Worm (Caenorhabditis elegans) whole organism, L2 larva: ENCODE results near the gene abhd-5.1.

ENCODE experiments used
- C34F6.9 ChIP-seq: fragments of 150-350 bp; optimal IDR thresholded peaks from 2 replicates; lab custom pipeline; 2014; ENCODE audit warnings: missing biosample characterization, missing genetic modification characterization
- F13H6.1 ChIP-seq: sonication (generic microtip); optimal IDR thresholded peaks from 2 replicates; lab custom pipeline; 2016; ENCODE audit warnings: missing genetic modification characterization, missing compliant biosample characterization
- Y55F3AM.14 ChIP-seq: fragments of 200-800 bp; sonication (Bioruptor generic); optimal IDR thresholded peaks from 2 replicates; lab custom pipeline; 2018; ENCODE audit warnings: mild to moderate bottlenecking, missing genetic modification characterization, missing compliant biosample characterization
- ZK546.5 ChIP-seq: sonication (generic microtip); optimal IDR thresholded peaks from 2 replicates; lab custom pipeline; 2017; ENCODE audit warnings: missing biosample characterization, missing genetic modification characterization
- alr-1 ChIP-seq: fragments of 150-350 bp; optimal IDR thresholded peaks from 2 replicates; lab custom pipeline; 2014; ENCODE audit warnings: missing biosample characterization, missing genetic modification characterization
- aly-2 ChIP-seq: fragments of 150-350 bp; optimal IDR thresholded peaks from 2 replicates; lab custom pipeline; 2014; ENCODE audit warnings: missing biosample characterization, missing genetic modification characterization
- ama-1 ChIP-seq: fragments of 150-350 bp; optimal IDR thresholded peaks from 2 replicates; lab custom pipeline; 2018; ENCODE audit warnings: inconsistent platforms
- blmp-1 ChIP-seq: sonication (generic microtip); optimal IDR thresholded peaks from 2 replicates; lab custom pipeline; 2017; ENCODE audit warnings: missing genetic modification characterization, mild to moderate bottlenecking, missing compliant biosample characterization, antibody characterized with exemption, moderate library complexity; ENCODE audit not compliant: insufficient read depth
- ceh-16 ChIP-seq: fragments of 150-350 bp; optimal IDR thresholded peaks from 2 replicates; lab custom pipeline; 2014; ENCODE audit warnings: missing biosample characterization, missing genetic modification characterization
- ceh-82 ChIP-seq: fragments of 150-350 bp; optimal IDR thresholded peaks from 2 replicates; lab custom pipeline; 2014; ENCODE audit warnings: missing biosample characterization, missing genetic modification characterization
- dmd-4 ChIP-seq: sonication (generic microtip); optimal IDR thresholded peaks from 2 replicates; lab custom pipeline; 2017; ENCODE audit warnings: missing biosample characterization, missing genetic modification characterization
- egl-27 ChIP-seq: sonication (generic microtip); optimal IDR thresholded peaks from 3 replicates; lab custom pipeline; 2017; ENCODE audit warnings: missing biosample characterization, missing genetic modification reagents, missing genetic modification characterization
- elt-1 ChIP-seq: fragments of 150-350 bp; optimal IDR thresholded peaks from 2 replicates; lab custom pipeline; 2014; ENCODE audit warnings: missing biosample characterization, missing genetic modification characterization
- elt-3 ChIP-seq: sonication (generic microtip); optimal IDR thresholded peaks from 2 replicates; lab custom pipeline; 2017; ENCODE audit warnings: missing biosample characterization, missing genetic modification characterization
- fos-1 ChIP-seq: fragments of 150-350 bp; optimal IDR thresholded peaks from 2 replicates; lab custom pipeline; 2014; ENCODE audit warnings: missing biosample characterization, missing genetic modification characterization
- gmeb-1 ChIP-seq: fragments of 150-350 bp; optimal IDR thresholded peaks from 2 replicates; lab custom pipeline; 2014; ENCODE audit warnings: missing biosample characterization, missing genetic modification characterization
- lin-11 ChIP-seq: fragments of 150-350 bp; sonication (generic microtip); optimal IDR thresholded peaks from 2 replicates; lab custom pipeline; 2014; ENCODE audit warnings: missing biosample characterization, missing genetic modification characterization, inconsistent platforms, mixed read lengths
- lin-13 ChIP-seq: fragments of 150-350 bp; optimal IDR thresholded peaks from 2 replicates; lab custom pipeline; 2014; ENCODE audit warnings: missing biosample characterization, missing genetic modification reagents, missing genetic modification characterization
- lin-39 ChIP-seq: fragments of 150-350 bp; optimal IDR thresholded peaks from 2 replicates; lab custom pipeline; 2014; ENCODE audit warnings: missing biosample characterization, missing genetic modification reagents, missing genetic modification characterization
- lsy-2 ChIP-seq, 2 experiments: fragments of 150-350 bp in 1 of 2; sonication (generic microtip) in 1 of 2; optimal IDR thresholded peaks; 2 replicates each; lab custom pipeline; 2014 to 2017; ENCODE audit warnings: missing biosample characterization in 2 of 2, missing genetic modification characterization in 2 of 2
- mab-5 ChIP-seq: fragments of 150-350 bp; optimal IDR thresholded peaks from 2 replicates; lab custom pipeline; 2014; ENCODE audit warnings: missing biosample characterization, missing genetic modification characterization
- mbf-1 ChIP-seq: sonication (generic microtip); optimal IDR thresholded peaks from 2 replicates; lab custom pipeline; 2017; ENCODE audit warnings: missing biosample characterization, missing genetic modification characterization
- mdl-1 ChIP-seq, 2 experiments: fragments of 150-350 bp in 1 of 2; sonication (generic microtip) in 1 of 2; optimal IDR thresholded peaks; 2 replicates each; lab custom pipeline; 2017; ENCODE audit warnings: missing biosample characterization in 2 of 2, missing genetic modification characterization in 2 of 2
- nhr-10 ChIP-seq: sonication (generic microtip); optimal IDR thresholded peaks from 2 replicates; lab custom pipeline; 2017; ENCODE audit warnings: missing biosample characterization, missing genetic modification characterization
- nhr-11 ChIP-seq: fragments of 150-350 bp; optimal IDR thresholded peaks from 2 replicates; lab custom pipeline; 2014; ENCODE audit warnings: missing biosample characterization, missing genetic modification characterization
- nhr-12 ChIP-seq: fragments of 150-350 bp; optimal IDR thresholded peaks from 2 replicates; lab custom pipeline; 2014; ENCODE audit warnings: missing biosample characterization, missing genetic modification characterization
- nhr-21 ChIP-seq: fragments of 150-350 bp; optimal IDR thresholded peaks from 2 replicates; lab custom pipeline; 2014; ENCODE audit warnings: missing biosample characterization, missing genetic modification characterization
- nhr-237 ChIP-seq: fragments of 150-350 bp; optimal IDR thresholded peaks from 2 replicates; lab custom pipeline; 2014; ENCODE audit warnings: missing biosample characterization, missing genetic modification characterization
- nhr-6 ChIP-seq: fragments of 150-350 bp; optimal IDR thresholded peaks from 2 replicates; lab custom pipeline; 2014; ENCODE audit warnings: missing biosample characterization, missing genetic modification characterization
- nhr-77 ChIP-seq: fragments of 150-350 bp; optimal IDR thresholded peaks from 2 replicates; lab custom pipeline; 2014; ENCODE audit warnings: missing biosample characterization, missing genetic modification characterization
- peb-1 ChIP-seq: fragments of 150-350 bp; optimal IDR thresholded peaks from 2 replicates; lab custom pipeline; 2014; ENCODE audit warnings: missing biosample characterization, missing genetic modification characterization
- sem-4 ChIP-seq: fragments of 150-350 bp; optimal IDR thresholded peaks from 2 replicates; lab custom pipeline; 2014; ENCODE audit warnings: missing biosample characterization, missing genetic modification reagents, missing genetic modification characterization
- skn-1 ChIP-seq: sonication (generic microtip); optimal IDR thresholded peaks from 2 replicates; lab custom pipeline; 2017; ENCODE audit warnings: missing biosample characterization, missing genetic modification characterization
- unc-39 ChIP-seq: fragments of 150-350 bp; optimal IDR thresholded peaks from 2 replicates; lab custom pipeline; 2014; ENCODE audit warnings: missing biosample characterization, missing genetic modification characterization
- unc-55 ChIP-seq: fragments of 150-350 bp; sonication (generic microtip); optimal IDR thresholded peaks from 3 replicates; lab custom pipeline; 2014; ENCODE audit warnings: missing biosample characterization, missing genetic modification reagents, missing genetic modification characterization
- unc-62 ChIP-seq: fragments of 150-350 bp; optimal IDR thresholded peaks from 2 replicates; lab custom pipeline; 2014; ENCODE audit warnings: missing biosample characterization, missing genetic modification reagents, missing genetic modification characterization
- zag-1 ChIP-seq: fragments of 150-350 bp; optimal IDR thresholded peaks from 2 replicates; lab custom pipeline; 2014; ENCODE audit warnings: missing biosample characterization, missing genetic modification characterization
- ztf-1 ChIP-seq: fragments of 200-800 bp; sonication (Bioruptor generic); conservative IDR thresholded peaks from 2 replicates; pipeline ENCODE4 v1.3.6; 2022; ENCODE audit warnings: missing genetic modification characterization, missing compliant biosample characterization
- ztf-11 ChIP-seq: sonication (generic microtip); optimal IDR thresholded peaks from 2 replicates; lab custom pipeline; 2017; ENCODE audit warnings: missing biosample characterization, missing genetic modification characterization

abhd-5.1 gene

ce11 chrV:4826710-4827380, 20.6 kb upstream of the abhd-5.1 start, which contains the start of the genes hsp-6 and C37H5.5 (continued):
- TF ChIP-seq mab-5 = peak; percentile 39
- no peak for TF ChIP-seq aly-2

- TF ChIP-seq blmp-1 (tag; lab: Kevin White, UChicago) (no peak), aly-2 (no peak), nhr-11 (tag; lab: Kevin White, UChicago) (no peak), nhr-10 (tag; lab: Kevin White, UChicago) (no peak), nhr-21 (tag; lab: Kevin White, UChicago) (no peak), nhr-77 (tag; lab: Kevin White, UChicago) (no peak), peb-1 (no peak), C34F6.9 (tag; lab: Kevin White, UChicago) (no peak), Y55F3AM.14 (no peak)
Observed at ce11 chrV:4834277-4834676, 13.2 kb upstream of the abhd-5.1 start, which contains the start of gene C37H5.14. C37H5.14 (minus strand) TSS chrV:4834377.

ce11 chrV:4839913-4840312, 7.5 kb upstream of the abhd-5.1 start, which contains the start of gene nas-9:
nas-9 (minus strand) TSS chrV:4840013.
- TF ChIP-seq lin-39 (tag; lab: Kevin White, UChicago) (no peak), lsy-2 (tag; optimal IDR thresholded peaks at IDR 0.05; lab: Kevin White, UChicago) (no peak), dmd-4 (no peak), gmeb-1 (tag; lab: Kevin White, UChicago) (no peak)

ce11 chrV:4841179-4841578, 6.3 kb upstream of the abhd-5.1 start, which contains the start of gene cwp-1:
cwp-1 (minus strand) TSS chrV:4841279.
- TF ChIP-seq mdl-1 (tag; optimal IDR thresholded peaks at IDR 0.05; lab: Kevin White, UChicago) = no peak
- no peak for TF ChIP-seq lsy-2 (tag; optimal IDR thresholded peaks at IDR 0.05; lab: Kevin White, UChicago)
- no peak for TF ChIP-seq egl-27 (tag; lab: Kevin White, UChicago)
- TF ChIP-seq peb-1 = no peak
- TF ChIP-seq unc-39 (tag; lab: Kevin White, UChicago) = no peak
- TF ChIP-seq ztf-1 (GFP tag; lab: Robert Waterston, UW) = no peak
- TF ChIP-seq mbf-1 (tag; lab: Kevin White, UChicago) = no peak
- TF ChIP-seq lin-13 = no peak
- no peak for TF ChIP-seq nhr-12 (tag; lab: Kevin White, UChicago)
- TF ChIP-seq fos-1 (tag; lab: Kevin White, UChicago) = no peak
- TF ChIP-seq ZK546.5 (tag; lab: Kevin White, UChicago) = no peak
- no peak for TF ChIP-seq unc-55 (GFP tag; lab: Kevin White, UChicago)
- no peak for TF ChIP-seq sem-4 (tag; lab: Kevin White, UChicago)
- no peak for TF ChIP-seq alr-1
- TF ChIP-seq aly-2 = no peak
- TF ChIP-seq lin-39 (tag; lab: Kevin White, UChicago) = no peak
- TF ChIP-seq unc-62 (GFP tag; lab: Kevin White, UChicago) = no peak
- TF ChIP-seq nhr-77 (tag; lab: Kevin White, UChicago) = no peak

- no peak for TF ChIP-seq gmeb-1 (tag; lab: Kevin White, UChicago)
- no peak for TF ChIP-seq dmd-4
- TF ChIP-seq alr-1 = no peak
- TF ChIP-seq ZK546.5 (tag; lab: Kevin White, UChicago) = no peak
- TF ChIP-seq lsy-2 (tag; optimal IDR thresholded peaks at IDR 0.05; lab: Kevin White, UChicago) = no peak
- no peak for TF ChIP-seq unc-55 (GFP tag; lab: Kevin White, UChicago)
Observed at ce11 chrV:4842544-4842943, 4.9 kb upstream of the abhd-5.1 start, which contains the start of the genes cwp-2 and cwp-3. cwp-2 (minus strand) TSS chrV:4842644. cwp-3 (plus strand) TSS chrV:4842836.

ce11 chrV:4844591-4844990, 2.9 kb upstream of the abhd-5.1 start, which contains the start of gene abhd-5.2:
abhd-5.2 (plus strand) TSS chrV:4844685.
- no peak for TF ChIP-seq elt-1 (tag; lab: Kevin White, UChicago)
- TF ChIP-seq elt-3 = no peak
- no peak for TF ChIP-seq nhr-237
- TF ChIP-seq C34F6.9 (tag; lab: Kevin White, UChicago) = peak; percentile 83
- no peak for TF ChIP-seq egl-27 (tag; lab: Kevin White, UChicago)
- no peak for TF ChIP-seq ama-1
- peak; percentile 71 for TF ChIP-seq gmeb-1 (tag; lab: Kevin White, UChicago)
- TF ChIP-seq unc-39 (tag; lab: Kevin White, UChicago) = no peak
- no peak for TF ChIP-seq nhr-21 (tag; lab: Kevin White, UChicago)
- TF ChIP-seq nhr-10 (tag; lab: Kevin White, UChicago) = no peak
- no peak for TF ChIP-seq nhr-11 (tag; lab: Kevin White, UChicago)
- no peak for TF ChIP-seq alr-1
- peak; percentile 25 for TF ChIP-seq F13H6.1 (tag; lab: Kevin White, UChicago)
- TF ChIP-seq ztf-11 = no peak
- no peak for TF ChIP-seq aly-2
- TF ChIP-seq unc-62 (GFP tag; lab: Kevin White, UChicago) = no peak
- TF ChIP-seq blmp-1 (tag; lab: Kevin White, UChicago) = no peak
- TF ChIP-seq peb-1 = no peak
- no peak for TF ChIP-seq nhr-77 (tag; lab: Kevin White, UChicago)
- no peak for TF ChIP-seq lin-11 (tag; lab: Kevin White, UChicago)
- TF ChIP-seq mab-5 = no peak
- TF ChIP-seq nhr-12 (tag; lab: Kevin White, UChicago) = no peak
- no peak for TF ChIP-seq nhr-6 (tag; lab: Kevin White, UChicago)
- no peak for TF ChIP-seq ZK546.5 (tag; lab: Kevin White, UChicago)
- TF ChIP-seq ceh-82 = no peak
- no peak for TF ChIP-seq mbf-1 (tag; lab: Kevin White, UChicago)
- TF ChIP-seq mdl-1 (tag; optimal IDR thresholded peaks at IDR 0.05; lab: Kevin White, UChicago) = no peak
- no peak for TF ChIP-seq skn-1 (tag; lab: Kevin White, UChicago)
- no peak for TF ChIP-seq zag-1
- no peak for TF ChIP-seq ceh-16 (tag; lab: Kevin White, UChicago)
